Fruit fly (Drosophila melanogaster) whole organism, wandering third instar larva: Measurements from ENCODE around the gene Hez.

Experiments
- Abd-B ChIP-seq: fragments of >200 bp; optimal IDR thresholded peaks from 2 replicates; lab custom pipeline; 2017; ENCODE audit warnings: missing biosample characterization, missing genetic modification characterization
- CG32264 ChIP-seq: fragments of 200-800 bp; sonication (Bioruptor generic); optimal IDR thresholded peaks from 2 replicates; lab custom pipeline; 2016; ENCODE audit warnings: missing biosample characterization, missing genetic modification characterization
- CG9705 ChIP-seq: fragments of 200-800 bp; sonication (Bioruptor generic); optimal IDR thresholded peaks from 2 replicates; lab custom pipeline; 2018; ENCODE audit warnings: missing biosample characterization, mild to moderate bottlenecking, missing genetic modification characterization
- CrebA ChIP-seq: fragments of 200-800 bp; sonication (Bioruptor generic); optimal IDR thresholded peaks from 2 replicates; lab custom pipeline; 2016; ENCODE audit warnings: missing biosample characterization, mild to moderate bottlenecking, missing genetic modification characterization, borderline replicate concordance
- Dfd ChIP-seq: fragments of >200 bp; optimal IDR thresholded peaks from 2 replicates; lab custom pipeline; 2017; ENCODE audit warnings: missing biosample characterization, missing genetic modification characterization
- Dif ChIP-seq: fragments of 200-275, 200-300 bp; sonication (Bioruptor generic); optimal IDR thresholded peaks from 2 replicates; lab custom pipeline; 2018; ENCODE audit warnings: missing biosample characterization, missing genetic modification characterization; ENCODE audit not compliant: partially characterized antibody
- HLH106 ChIP-seq: fragments of 200-800 bp; optimal IDR thresholded peaks from 3 replicates; lab custom pipeline; 2019; ENCODE audit warnings: missing biosample characterization, mild to moderate bottlenecking, missing genetic modification characterization, moderate library complexity
- Hnf4 ChIP-seq: fragments of 200-800 bp; sonication (Bioruptor generic); optimal IDR thresholded peaks from 2 replicates; lab custom pipeline; 2016; ENCODE audit warnings: missing biosample characterization, mild to moderate bottlenecking, missing genetic modification characterization
- Hr78 ChIP-seq: fragments of >200 bp; optimal IDR thresholded peaks from 2 replicates; lab custom pipeline; 2017; ENCODE audit warnings: missing biosample characterization, missing genetic modification characterization
- Hr83 ChIP-seq: fragments of 200-300 bp; sonication (Bioruptor generic); optimal IDR thresholded peaks from 2 replicates; lab custom pipeline; 2016; ENCODE audit warnings: missing biosample characterization, mild to moderate bottlenecking, missing genetic modification characterization, moderate library complexity; ENCODE audit not compliant: poor library complexity, severe bottlenecking
- Jra ChIP-seq: sonication (Bioruptor generic); optimal IDR thresholded peaks from 2 replicates; lab custom pipeline; 2016; ENCODE audit warnings: missing biosample characterization, missing genetic modification characterization
- Mio ChIP-seq: sonication (Bioruptor generic); optimal IDR thresholded peaks from 2 replicates; lab custom pipeline; 2016; ENCODE audit warnings: missing biosample characterization, missing genetic modification characterization
- OdsH ChIP-seq: fragments of 200-800 bp; sonication (Bioruptor generic); optimal IDR thresholded peaks from 2 replicates; lab custom pipeline; 2016; ENCODE audit warnings: missing biosample characterization, mild to moderate bottlenecking, missing genetic modification characterization
- Rel ChIP-seq, 2 experiments: fragments of 200-800 bp; sonication (Bioruptor generic) in 1 of 2; optimal IDR thresholded peaks; 2 replicates in 1 of 2; 3 replicates in 1 of 2; lab custom pipeline; 2016 to 2019; ENCODE audit warnings: mild to moderate bottlenecking in 2 of 2, missing biosample characterization in 2 of 2, missing genetic modification characterization in 2 of 2, moderate library complexity in 1 of 2
- Sp1 ChIP-seq: fragments of 200-800 bp; sonication (Bioruptor generic); optimal IDR thresholded peaks from 3 replicates; lab custom pipeline; 2019; ENCODE audit warnings: missing biosample characterization, mild to moderate bottlenecking, missing genetic modification characterization, moderate library complexity
- br ChIP-seq: fragments of 200-800 bp; sonication (Bioruptor generic); optimal IDR thresholded peaks from 2 replicates; lab custom pipeline; 2016; ENCODE audit warnings: missing biosample characterization, missing genetic modification characterization
- brk ChIP-seq: fragments of 200-800 bp; sonication (Bioruptor generic); optimal IDR thresholded peaks from 2 replicates; lab custom pipeline; 2016; ENCODE audit warnings: missing biosample characterization, mild to moderate bottlenecking, missing genetic modification characterization
- dmrt93B ChIP-seq: fragments of 200-800 bp; sonication (Bioruptor generic); optimal IDR thresholded peaks from 2 replicates; lab custom pipeline; 2018; ENCODE audit warnings: missing biosample characterization, mild to moderate bottlenecking, missing genetic modification characterization
- dsf ChIP-seq: sonication (Bioruptor generic); optimal IDR thresholded peaks from 2 replicates; lab custom pipeline; 2016; ENCODE audit warnings: missing biosample characterization, missing genetic modification characterization, borderline replicate concordance
- ey ChIP-seq: fragments of 200-800 bp; sonication (Bioruptor generic); optimal IDR thresholded peaks from 2 replicates; lab custom pipeline; 2016; ENCODE audit warnings: missing biosample characterization, missing genetic modification characterization
- foxo ChIP-seq, 2 experiments: fragments of 200-800 bp; sonication (Bioruptor generic); optimal IDR thresholded peaks; 2 replicates in 1 of 2; 3 replicates in 1 of 2; lab custom pipeline; 2016 to 2017; ENCODE audit warnings: missing biosample characterization in 2 of 2, missing genetic modification characterization in 2 of 2
- fru ChIP-seq: fragments of 200-800 bp; sonication (Bioruptor generic); optimal IDR thresholded peaks from 3 replicates; lab custom pipeline; 2016; ENCODE audit warnings: missing biosample characterization, mild to moderate bottlenecking, missing genetic modification characterization
- h ChIP-seq: fragments of 200-800 bp; sonication (Bioruptor generic); optimal IDR thresholded peaks from 3 replicates; lab custom pipeline; 2016; ENCODE audit warnings: missing biosample characterization, mild to moderate bottlenecking, missing genetic modification characterization
- jim ChIP-seq: fragments of 175-275, 200-325 bp; sonication (Bioruptor generic); optimal IDR thresholded peaks from 2 replicates; lab custom pipeline; 2016; ENCODE audit warnings: missing biosample characterization, mild to moderate bottlenecking, missing genetic modification characterization
- lola ChIP-seq: fragments of >200 bp; optimal IDR thresholded peaks from 2 replicates; lab custom pipeline; 2017; ENCODE audit warnings: missing biosample characterization, missing genetic modification characterization
- psq ChIP-seq: fragments of 200-800 bp; sonication (Bioruptor generic); optimal IDR thresholded peaks from 3 replicates; lab custom pipeline; 2017; ENCODE audit warnings: missing biosample characterization, mild to moderate bottlenecking, missing genetic modification characterization, moderate library complexity
- rgr ChIP-seq: fragments of 200-800 bp; sonication (Bioruptor generic); optimal IDR thresholded peaks from 3 replicates; lab custom pipeline; 2016; ENCODE audit warnings: missing biosample characterization, mild to moderate bottlenecking, missing genetic modification characterization
- sage ChIP-seq: fragments of 200-800 bp; sonication (Bioruptor generic); optimal IDR thresholded peaks from 2 replicates; lab custom pipeline; 2016; ENCODE audit warnings: missing biosample characterization, mild to moderate bottlenecking, missing genetic modification characterization
- sv ChIP-seq: fragments of 200-800 bp; sonication (Bioruptor generic); optimal IDR thresholded peaks from 3 replicates; lab custom pipeline; 2016; ENCODE audit warnings: missing biosample characterization, missing genetic modification characterization
- tai ChIP-seq: sonication (Bioruptor generic); optimal IDR thresholded peaks from 2 replicates; lab custom pipeline; 2016; ENCODE audit warnings: missing biosample characterization, missing genetic modification characterization
- usp ChIP-seq: fragments of >200 bp; optimal IDR thresholded peaks from 2 replicates; lab custom pipeline; 2017; ENCODE audit warnings: missing biosample characterization, missing genetic modification characterization
- woc ChIP-seq: sonication (Bioruptor generic); optimal IDR thresholded peaks from 2 replicates; lab custom pipeline; 2016; ENCODE audit warnings: missing biosample characterization, mild to moderate bottlenecking, missing genetic modification characterization

The Hez gene

dm6 chr3L:9856430-9857218, 37.9 kb downstream of the Hez start:
- no peak for TF ChIP-seq Dif (GFP tag; lab: Kevin White, UChicago)
- TF ChIP-seq h: peak; percentile 13
- peak; percentile 6 for TF ChIP-seq Hr83 (GFP tag; lab: Kevin White, UChicago)
- TF ChIP-seq sage (GFP tag; lab: Kevin White, UChicago): no peak
- peak in 1 of 2 experiments; percentile 7 for TF ChIP-seq foxo (GFP tag; optimal IDR thresholded peaks at IDR 0.05; lab: Kevin White, UChicago)
- no peak for TF ChIP-seq psq
- no peak for TF ChIP-seq Abd-B (GFP tag; lab: Kevin White, UChicago)
- TF ChIP-seq HLH106 (tag; lab: Kevin White, UChicago): peak; percentile 47
- no peak for TF ChIP-seq jim (GFP tag; lab: Kevin White, UChicago)
- TF ChIP-seq Dfd (GFP tag; lab: Kevin White, UChicago): no peak
- TF ChIP-seq rgr (GFP tag; lab: Kevin White, UChicago): peak; percentile 3
- TF ChIP-seq, all 38 proteins: peak for 5

- TF ChIP-seq brk (GFP tag; lab: Kevin White, UChicago) (peak; percentile 55), Abd-B (GFP tag; lab: Kevin White, UChicago) (no peak), CG9705 (peak; percentile 91), CrebA (GFP tag; lab: Kevin White, UChicago) (no peak), OdsH (peak; percentile 93), woc (GFP tag; lab: Kevin White, UChicago) (peak; percentile 91), Mio (GFP tag; lab: Kevin White, UChicago) (peak; percentile 56), foxo (GFP tag; optimal IDR thresholded peaks at IDR 0.05; lab: Kevin White, UChicago) (peak; percentile 81 to 97), rgr (GFP tag; lab: Kevin White, UChicago) (peak; percentile 92), sv (GFP tag; lab: Kevin White, UChicago) (peak; percentile 96), h (peak; percentile 98), ey (GFP tag; lab: Kevin White, UChicago) (peak; percentile 95), fru (GFP tag; lab: Kevin White, UChicago) (peak; percentile 98), Rel (GFP tag; optimal IDR thresholded peaks at IDR 0.05; lab: Kevin White, UChicago) (peak; percentile 74), Rel (tag; optimal IDR thresholded peaks at IDR 0.05; lab: Kevin White, UChicago) (peak; percentile 64), tai (GFP tag; lab: Kevin White, UChicago) (no peak), jim (GFP tag; lab: Kevin White, UChicago) (no peak), Hnf4 (GFP tag; lab: Kevin White, UChicago) (peak; percentile 89), psq (peak; percentile 84), sage (GFP tag; lab: Kevin White, UChicago) (peak; percentile 82), Sp1 (GFP tag; lab: Kevin White, UChicago) (peak; percentile 93), dmrt93B (GFP tag; lab: Kevin White, UChicago) (peak; percentile 91), br (peak; percentile 97), CG32264 (GFP tag; lab: Kevin White, UChicago) (peak; percentile 94), HLH106 (tag; lab: Kevin White, UChicago) (peak; percentile 94), lola (GFP tag; lab: Kevin White, UChicago) (no peak), usp (GFP tag; lab: Kevin White, UChicago) (no peak), dsf (GFP tag; lab: Kevin White, UChicago) (peak; percentile 37), Jra (GFP tag; lab: Kevin White, UChicago) (peak; percentile 83), Dfd (GFP tag; lab: Kevin White, UChicago) (no peak), Hr78 (GFP tag; lab: Kevin White, UChicago) (no peak)
These were observed 38.6 kb downstream of the Hez start for dm6 chr3L:9855784-9856426.
